Fruit fly (Drosophila melanogaster) whole organism, embryonic: ENCODE measurements around the gene CG6067.

Experiments
- CG15011 ChIP-seq: fragments of 200-800 bp; sonication (Bioruptor generic); optimal IDR thresholded peaks from 3 replicates; lab custom pipeline; 2018; ENCODE audit warnings: missing biosample characterization, mild to moderate bottlenecking, missing genetic modification characterization
- CG15269 ChIP-seq: fragments of 200-800 bp; sonication (Bioruptor generic); optimal IDR thresholded peaks from 2 replicates; lab custom pipeline; 2018; ENCODE audit warnings: missing biosample characterization, mild to moderate bottlenecking, missing genetic modification characterization, moderate library complexity
- CG30020 ChIP-seq: fragments of 200-800 bp; optimal IDR thresholded peaks from 2 replicates; lab custom pipeline; 2019; ENCODE audit warnings: missing biosample characterization, mild to moderate bottlenecking, missing genetic modification characterization, moderate library complexity
- CG8478 ChIP-seq: fragments of >200 bp; optimal IDR thresholded peaks from 2 replicates; lab custom pipeline; 2018
- Deaf1 ChIP-seq: fragments of 200-800 bp; optimal IDR thresholded peaks from 3 replicates; lab custom pipeline; 2019; ENCODE audit warnings: missing biosample characterization, mild to moderate bottlenecking, missing genetic modification characterization, moderate library complexity
- Nf-YB ChIP-seq: fragments of 200-800 bp; sonication (Bioruptor generic); optimal IDR thresholded peaks from 3 replicates; lab custom pipeline; 2019; ENCODE audit warnings: missing biosample characterization, mild to moderate bottlenecking, missing genetic modification characterization, moderate library complexity
- her ChIP-seq: fragments of 200-800 bp; sonication (Bioruptor generic); optimal IDR thresholded peaks from 2 replicates; lab custom pipeline; 2016; ENCODE audit warnings: missing biosample characterization, missing genetic modification characterization
- sisA ChIP-seq: fragments of 200-800 bp; sonication (Bioruptor generic); IDR thresholded peaks from 2 replicates; pipeline ENCODE4 v1.3.6; 2022; ENCODE audit warnings: missing biosample characterization, missing genetic modification characterization
- zen2 ChIP-seq: fragments of 200-800 bp; sonication (Bioruptor generic); IDR thresholded peaks from 3 replicates; pipeline ENCODE4 v1.3.6; 2022; ENCODE audit warnings: missing biosample characterization, missing genetic modification characterization; ENCODE audit not compliant: partially characterized antibody

DNA sequence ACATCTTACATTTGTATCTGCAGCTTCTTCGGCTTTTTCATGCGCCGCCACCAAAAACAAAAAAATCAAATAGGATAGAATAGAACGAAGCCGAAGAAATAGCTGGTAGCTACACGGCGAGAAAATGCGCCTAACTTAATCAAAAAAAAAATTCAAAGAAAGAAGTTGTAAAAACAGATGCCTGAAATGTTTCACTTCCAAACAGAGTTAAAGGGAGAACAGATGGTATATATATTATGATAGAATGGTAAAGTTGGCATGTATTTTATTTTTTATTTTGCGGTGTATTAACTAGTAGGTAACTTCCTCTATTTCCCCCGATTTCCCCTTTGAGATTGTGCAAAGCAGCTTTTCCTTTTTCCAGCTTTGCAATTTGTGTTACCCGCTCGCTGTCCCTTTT, 31.1 kb upstream of the CG6067 start:
- TF ChIP-seq sisA (GFP tag; lab: Robert Waterston, UW) (0 out of 2 replicates have a peak, but pooled peaks have one; percentile 28), Deaf1 (tag; lab: Kevin White, UChicago) (peak; percentile 5), zen2 (GFP tag; lab: Robert Waterston, UW) (no peak), CG15011 (GFP tag; lab: Kevin White, UChicago) (no peak), CG30020 (tag; lab: Kevin White, UChicago) (no peak), CG15269 (tag; lab: Kevin White, UChicago) (peak; percentile 4), CG8478 (no peak), Nf-YB (GFP tag; lab: Kevin White, UChicago) (no peak), her (GFP tag; lab: Kevin White, UChicago) (no peak)
